Worm (Caenorhabditis elegans) whole organism, early embryonic: Measurements from ENCODE around the gene lido-8.

Experiments
- B0310.2 ChIP-seq: sonication (generic microtip); optimal IDR thresholded peaks from 2 replicates; lab custom pipeline; 2016; ENCODE audit warnings: mild to moderate bottlenecking, missing genetic modification characterization, missing compliant biosample characterization
- F13C5.2 ChIP-seq: sonication (generic microtip); optimal IDR thresholded peaks from 2 replicates; lab custom pipeline; 2017; ENCODE audit warnings: mild to moderate bottlenecking, missing genetic modification characterization, inconsistent platforms, missing compliant biosample characterization
- aly-1 ChIP-seq: sonication (generic microtip); optimal IDR thresholded peaks from 2 replicates; lab custom pipeline; 2016; ENCODE audit warnings: missing genetic modification characterization, missing compliant biosample characterization
- ama-1 ChIP-seq: fragments of 150-350 bp; optimal IDR thresholded peaks from 2 replicates; lab custom pipeline; 2014
- ceh-13 ChIP-seq: fragments of 200-800 bp; sonication (Bioruptor generic); optimal IDR thresholded peaks from 2 replicates; lab custom pipeline; 2018; ENCODE audit warnings: mild to moderate bottlenecking, missing genetic modification characterization, missing compliant biosample characterization
- ceh-36 ChIP-seq: sonication (generic microtip); optimal IDR thresholded peaks from 2 replicates; lab custom pipeline; 2016; ENCODE audit warnings: missing genetic modification characterization, inconsistent platforms, missing compliant biosample characterization
- ets-7 ChIP-seq: sonication (generic microtip); optimal IDR thresholded peaks from 2 replicates; lab custom pipeline; 2016; ENCODE audit warnings: missing genotype, missing genetic modification characterization, missing compliant biosample characterization
- flt-1 ChIP-seq: fragments of 200-800 bp; sonication (Bioruptor generic); IDR thresholded peaks from 2 replicates; pipeline ENCODE4 v1.3.6; 2022; ENCODE audit warnings: missing genetic modification characterization, missing compliant biosample characterization
- hmbx-1 ChIP-seq: sonication (generic microtip); optimal IDR thresholded peaks from 2 replicates; lab custom pipeline; 2016; ENCODE audit warnings: mild to moderate bottlenecking, missing genetic modification characterization, missing compliant biosample characterization
- hmg-4 ChIP-seq: fragments of 200-800 bp; sonication (Bioruptor generic); optimal IDR thresholded peaks from 2 replicates; lab custom pipeline; 2018; ENCODE audit warnings: mild to moderate bottlenecking, missing genetic modification characterization, missing compliant biosample characterization
- hnd-1 ChIP-seq: sonication (generic microtip); optimal IDR thresholded peaks from 2 replicates; lab custom pipeline; 2016; ENCODE audit warnings: missing genetic modification characterization, missing compliant biosample characterization
- pes-1 ChIP-seq: fragments of 200-800 bp; sonication (Bioruptor generic); IDR thresholded peaks from 2 replicates; pipeline ENCODE4 v1.3.6; 2022; ENCODE audit warnings: missing genetic modification reagents, missing genetic modification characterization, missing compliant biosample characterization
- scrt-1 ChIP-seq: fragments of 200-800 bp; sonication (Bioruptor generic); IDR thresholded peaks from 2 replicates; pipeline ENCODE4 v1.3.6; 2022; ENCODE audit warnings: missing genetic modification characterization, missing compliant biosample characterization
- sea-1 ChIP-seq: fragments of 200-800 bp; sonication (Bioruptor generic); conservative IDR thresholded peaks from 2 replicates; pipeline ENCODE4 v1.3.6; 2022; ENCODE audit warnings: missing genetic modification characterization, missing compliant biosample characterization
- tbx-11 ChIP-seq: fragments of 200-800 bp; sonication (Bioruptor generic); IDR thresholded peaks from 2 replicates; pipeline ENCODE4 v1.3.6; 2022; ENCODE audit warnings: missing genetic modification characterization, missing compliant biosample characterization
- tbx-37 ChIP-seq: fragments of 200-800 bp; sonication (Bioruptor generic); conservative IDR thresholded peaks from 2 replicates; pipeline ENCODE4 v1.3.6; 2022; ENCODE audit warnings: missing genetic modification reagents, missing genetic modification characterization, missing compliant biosample characterization
- tra-4 ChIP-seq: sonication (generic microtip); optimal IDR thresholded peaks from 2 replicates; lab custom pipeline; 2017; ENCODE audit warnings: missing genetic modification characterization, missing compliant biosample characterization

The lido-8 gene

ce11 chrII:2996721-2997120, at the start of gene lido-8:
Gene lido-8 (plus strand): TSS chrII:2997021.
- TF ChIP-seq ceh-36, result no peak

ce11 chrII:2948614-2949013, 48.2 kb upstream of the lido-8 start:
- TF ChIP-seq sea-1 (GFP tag; lab: Robert Waterston, UW), result no peak
- TF ChIP-seq F13C5.2 (tag; lab: Kevin White, UChicago), result no peak
- no peak for TF ChIP-seq tbx-11 (GFP tag; lab: Robert Waterston, UW)
- no peak for TF ChIP-seq tbx-37 (GFP tag; lab: Robert Waterston, UW)
- TF ChIP-seq scrt-1 (GFP tag; lab: Robert Waterston, UW), result no peak
- TF ChIP-seq flt-1 (GFP tag; lab: Robert Waterston, UW), result no peak
- TF ChIP-seq B0310.2 (tag; lab: Kevin White, UChicago), result no peak
- TF ChIP-seq tra-4 (tag; lab: Kevin White, UChicago), result no peak

ce11 chrII:2952629-2953028, 44.2 kb upstream of the lido-8 start, which contains the start of gene irld-51:
Gene irld-51 (minus strand): TSS chrII:2952729.
- TF ChIP-seq pes-1 (GFP tag; lab: Robert Waterston, UW), result no peak
- TF ChIP-seq hmg-4 (GFP tag; lab: Kevin White, UChicago), result no peak
- TF ChIP-seq flt-1 (GFP tag; lab: Robert Waterston, UW), result no peak

- TF ChIP-seq ceh-13 (GFP tag; lab: Kevin White, UChicago) (no peak), tbx-37 (GFP tag; lab: Robert Waterston, UW) (no peak), F13C5.2 (tag; lab: Kevin White, UChicago) (no peak), flt-1 (GFP tag; lab: Robert Waterston, UW) (no peak), sea-1 (GFP tag; lab: Robert Waterston, UW) (no peak), hmbx-1 (no peak), ama-1 (lab: Kevin White, UChicago) (no peak), scrt-1 (GFP tag; lab: Robert Waterston, UW) (no peak), tbx-11 (GFP tag; lab: Robert Waterston, UW) (no peak), hmg-4 (GFP tag; lab: Kevin White, UChicago) (no peak), pes-1 (GFP tag; lab: Robert Waterston, UW) (no peak), B0310.2 (tag; lab: Kevin White, UChicago) (no peak), ceh-36 (no peak), tra-4 (tag; lab: Kevin White, UChicago) (no peak), ets-7 (tag; lab: Kevin White, UChicago) (no peak)
These were observed 41.1 kb upstream of the lido-8 start, which contains the start of gene irld-48 for ce11 chrII:2955656-2956115. Gene irld-48 (plus strand): TSS chrII:2956065.

ce11 chrII:2958308-2958707, 38.5 kb upstream of the lido-8 start, which contains the start of gene srw-60:
Gene srw-60 (plus strand): TSS chrII:2958608.
- TF ChIP-seq hmg-4 (GFP tag; lab: Kevin White, UChicago) (no peak), hmbx-1 (no peak), tbx-37 (GFP tag; lab: Robert Waterston, UW) (no peak)

DNA sequence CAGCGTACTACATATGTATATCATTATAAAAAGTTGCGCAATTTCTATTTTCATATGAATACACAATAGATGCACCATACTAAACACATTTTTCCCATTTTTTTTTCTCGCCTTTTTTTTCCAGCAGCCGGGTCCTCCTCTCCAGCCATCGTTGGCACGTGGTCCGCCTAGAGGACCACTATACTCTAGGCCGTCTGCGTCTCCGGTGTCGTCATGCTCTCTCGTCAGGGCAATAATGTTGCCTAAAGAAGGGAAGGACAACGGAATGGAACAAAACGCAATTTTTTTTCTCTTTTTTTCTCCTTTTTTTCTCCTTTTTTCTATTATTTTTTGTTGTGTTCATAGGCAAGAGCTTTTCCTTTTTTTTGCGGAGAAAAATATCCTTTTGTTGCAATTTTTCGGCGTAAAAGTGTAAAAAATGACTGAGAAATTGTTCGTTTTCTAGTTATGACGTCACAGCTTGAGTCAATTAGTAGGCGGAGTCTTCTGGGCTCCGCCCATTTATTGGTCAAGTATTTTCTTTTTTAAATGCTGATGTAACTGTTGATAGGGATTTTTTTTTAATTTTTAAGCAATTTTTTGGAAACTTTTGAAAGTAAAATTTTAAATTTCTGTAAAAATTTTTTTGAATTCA, 34.2 kb upstream of the lido-8 start:
- no peak for TF ChIP-seq hmbx-1

ce11 chrII:2963619-2964018, 33.2 kb upstream of the lido-8 start:
- no peak for TF ChIP-seq ama-1 (lab: Kevin White, UChicago)
- TF ChIP-seq aly-1 (tag; lab: Kevin White, UChicago), result no peak
- TF ChIP-seq ets-7 (tag; lab: Kevin White, UChicago), result no peak
- no peak for TF ChIP-seq sea-1 (GFP tag; lab: Robert Waterston, UW)
- no peak for TF ChIP-seq B0310.2 (tag; lab: Kevin White, UChicago)
- TF ChIP-seq tra-4 (tag; lab: Kevin White, UChicago), result no peak
- TF ChIP-seq ceh-13 (GFP tag; lab: Kevin White, UChicago), result no peak

DNA sequence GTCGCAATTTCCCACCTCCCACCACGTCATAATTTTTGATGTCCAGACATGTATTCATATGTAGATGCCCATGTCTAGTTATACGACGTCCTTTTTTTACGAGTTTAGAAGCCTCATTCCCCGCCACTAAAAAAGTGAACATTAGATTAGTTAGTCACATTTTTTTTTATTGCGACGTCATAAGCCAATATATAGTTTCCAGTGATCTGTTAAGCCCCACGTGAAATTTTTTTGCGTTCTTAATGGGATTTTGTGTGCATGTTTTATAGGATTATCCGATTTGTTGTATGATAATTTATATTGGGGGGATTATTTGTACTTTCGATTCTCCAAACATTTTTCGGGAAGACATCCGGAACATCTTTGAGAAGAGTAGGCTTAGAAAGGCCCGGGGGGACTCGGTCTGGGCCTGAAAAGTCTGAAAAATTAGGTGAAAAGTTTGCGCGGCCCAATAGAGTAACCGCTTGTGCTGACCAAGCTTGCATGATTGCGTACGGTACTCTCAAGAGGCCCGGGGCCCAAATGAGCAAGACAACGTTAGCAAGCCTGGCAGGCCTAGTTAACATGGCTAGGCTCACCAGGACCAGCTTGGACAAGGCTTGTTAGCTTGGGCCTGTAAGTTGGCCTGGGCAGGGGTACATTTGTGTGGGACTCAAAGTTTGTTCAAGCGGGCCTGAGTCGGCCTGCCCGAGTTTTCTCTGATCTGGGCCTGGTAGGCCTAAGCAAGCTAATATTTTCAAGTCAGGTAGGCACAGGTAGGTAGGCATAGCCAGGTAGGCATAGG, 31.4 kb upstream of the lido-8 start:
- TF ChIP-seq tbx-37 (GFP tag; lab: Robert Waterston, UW) (no peak), tbx-11 (GFP tag; lab: Robert Waterston, UW) (no peak)

- TF ChIP-seq tbx-37 (GFP tag; lab: Robert Waterston, UW) (no peak), ceh-36 (no peak), tbx-11 (GFP tag; lab: Robert Waterston, UW) (no peak), scrt-1 (GFP tag; lab: Robert Waterston, UW) (no peak), F13C5.2 (tag; lab: Kevin White, UChicago) (no peak), ets-7 (tag; lab: Kevin White, UChicago) (no peak), sea-1 (GFP tag; lab: Robert Waterston, UW) (no peak), flt-1 (GFP tag; lab: Robert Waterston, UW) (no peak), pes-1 (GFP tag; lab: Robert Waterston, UW) (no peak), hmbx-1 (no peak), ama-1 (lab: Kevin White, UChicago) (no peak), hmg-4 (GFP tag; lab: Kevin White, UChicago) (no peak), aly-1 (tag; lab: Kevin White, UChicago) (no peak), ceh-13 (GFP tag; lab: Kevin White, UChicago) (no peak), tra-4 (tag; lab: Kevin White, UChicago) (no peak), hnd-1 (no peak), B0310.2 (tag; lab: Kevin White, UChicago) (no peak)
These were observed 30.5 kb upstream of the lido-8 start for ce11 chrII:2966350-2966749.
